Fruit fly (Drosophila melanogaster): Measurements from ENCODE around the gene CG4884.

Gene CG4884

DNA sequence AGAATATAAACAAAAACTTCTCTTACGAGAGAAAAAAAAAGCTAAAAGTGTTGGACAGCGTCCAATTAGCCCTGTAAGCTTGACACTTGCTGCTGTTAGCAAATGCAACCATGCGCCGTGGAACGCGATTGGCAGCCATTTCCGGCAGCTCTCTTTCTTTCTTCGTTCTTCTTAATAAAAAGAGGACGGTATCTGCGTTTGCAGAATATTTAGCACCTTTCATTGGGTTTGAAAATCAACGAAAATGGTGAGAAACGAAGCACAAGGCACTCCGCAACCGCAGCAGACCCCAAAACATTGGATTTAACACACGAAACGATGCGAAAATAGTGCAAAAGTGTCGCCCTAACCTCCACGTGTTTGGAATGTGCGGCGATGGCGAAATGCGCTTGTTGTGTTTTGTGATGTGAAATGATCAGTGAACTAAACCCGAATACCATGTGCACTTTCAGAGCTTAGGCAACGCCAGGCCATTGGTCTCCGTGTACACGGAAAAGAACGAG is 36.3 kb downstream of the CG4884 start, which contains the start of gene RpL4 (continued):
- TF ChIP-seq yki (optimal IDR thresholded peaks at IDR 0.05) (no peak), CG11093 (GFP tag; IDR thresholded peaks at IDR 0.05) (no peak), CG6689 (GFP tag; IDR thresholded peaks at IDR 0.05) (peak; percentile 52), CG13287 (GFP tag; IDR thresholded peaks at IDR 0.05; ENCODE audit: partially characterized antibody) (no peak; the same call in 1 of the 2 replicates), Atf6 (GFP tag; IDR thresholded peaks at IDR 0.05) (peak; percentile 77), stc (GFP tag; IDR thresholded peaks at IDR 0.05) (peak; percentile 71), CG7963 (GFP tag; IDR thresholded peaks at IDR 0.05; ENCODE audit: partially characterized antibody) (no peak), Meics (GFP tag; optimal IDR thresholded peaks at IDR 0.05) (peak; percentile 93), Hr3 (GFP tag; optimal IDR thresholded peaks at IDR 0.05) (peak; percentile 61), CG3838 (GFP tag; optimal IDR thresholded peaks at IDR 0.05) (peak; percentile 77), CG9876 (GFP tag; optimal IDR thresholded peaks at IDR 0.05) (peak; percentile 71), pros (GFP tag; optimal IDR thresholded peaks at IDR 0.05) (peak; percentile 25), Chrac-16 (GFP tag; optimal IDR thresholded peaks at IDR 0.05) (peak; percentile 53), Hmx (GFP tag; optimal IDR thresholded peaks at IDR 0.05) (peak; percentile 8), NfI (GFP tag; optimal IDR thresholded peaks at IDR 0.05) (peak; percentile 96), Fer3 (tag; optimal IDR thresholded peaks at IDR 0.05) (peak; percentile 85), CG7271 (tag; optimal IDR thresholded peaks at IDR 0.05) (peak; percentile 86), toy (GFP tag; IDR thresholded peaks at IDR 0.05) (peak; percentile 71), CG16779 (GFP tag; IDR thresholded peaks at IDR 0.05) (peak; percentile 66; the same call in 1 of the 2 replicates), seq (GFP tag; IDR thresholded peaks at IDR 0.05) (peak; percentile 72), CG12155 (GFP tag; optimal IDR thresholded peaks at IDR 0.05) (peak; percentile 51), dmrt11E (tag; optimal IDR thresholded peaks at IDR 0.05) (peak; percentile 79), Drgx (GFP tag; IDR thresholded peaks at IDR 0.05) (0 out of 2 replicates have a peak, but pooled peaks have one; percentile 15), Asciz (GFP tag; optimal IDR thresholded peaks at IDR 0.05) (peak; percentile 84), org-1 (GFP tag; optimal IDR thresholded peaks at IDR 0.05) (peak; percentile 71), maf-S (GFP tag; optimal IDR thresholded peaks at IDR 0.05) (peak; percentile 56), CG14667 (GFP tag; IDR thresholded peaks at IDR 0.05) (no peak), gfzf (GFP tag; optimal IDR thresholded peaks at IDR 0.05) (peak; percentile 4), E2f1 (GFP tag; IDR thresholded peaks at IDR 0.05) (peak; percentile 70), Elba2 (GFP tag; optimal IDR thresholded peaks at IDR 0.05) (no peak), ATbp (GFP tag; optimal IDR thresholded peaks at IDR 0.05) (peak; percentile 84), Dbx (GFP tag; IDR thresholded peaks at IDR 0.05) (peak; percentile 80), Bteb2 (GFP tag; optimal IDR thresholded peaks at IDR 0.05) (peak; percentile 72), CG9437 (GFP tag; optimal IDR thresholded peaks at IDR 0.05) (peak; percentile 88), chn (GFP tag; optimal IDR thresholded peaks at IDR 0.05) (peak; percentile 68), CG10543 (GFP tag; optimal IDR thresholded peaks at IDR 0.05) (peak; percentile 93), CG7357 (GFP tag; IDR thresholded peaks at IDR 0.05) (no peak), Dfd (GFP tag; optimal IDR thresholded peaks at IDR 0.05) (no peak), Hey (tag; optimal IDR thresholded peaks at IDR 0.05) (peak; percentile 83), ftz-f1 (GFP tag; optimal IDR thresholded peaks at IDR 0.05) (no peak), CG14014 (GFP tag; IDR thresholded peaks at IDR 0.05) (peak; percentile 61; the same call in 1 of the 2 replicates), CG1647 (GFP tag; optimal IDR thresholded peaks at IDR 0.05) (peak; percentile 59), da (GFP tag; optimal IDR thresholded peaks at IDR 0.05) (peak; percentile 40), Xrp1 (GFP tag; IDR thresholded peaks at IDR 0.05) (no peak; the same call in 1 of the 2 replicates), chm (GFP tag; IDR thresholded peaks at IDR 0.05) (peak; percentile 94), Atf3 (GFP tag; optimal IDR thresholded peaks at IDR 0.05) (peak; percentile 66), Hr51 (GFP tag; optimal IDR thresholded peaks at IDR 0.05) (peak; percentile 76 to 79), CG4282 (GFP tag; optimal IDR thresholded peaks at IDR 0.05) (no peak), Jarid2 (GFP tag; optimal IDR thresholded peaks at IDR 0.05) (peak; percentile 50), sna (GFP tag; IDR thresholded peaks at IDR 0.05; ENCODE audit: partially characterized antibody) (no peak), CG2199 (GFP tag; IDR thresholded peaks at IDR 0.05) (no peak)
